Fruit fly (Drosophila melanogaster): ENCODE measurements around the gene Tengl2.

The Tengl2 gene

DNA sequence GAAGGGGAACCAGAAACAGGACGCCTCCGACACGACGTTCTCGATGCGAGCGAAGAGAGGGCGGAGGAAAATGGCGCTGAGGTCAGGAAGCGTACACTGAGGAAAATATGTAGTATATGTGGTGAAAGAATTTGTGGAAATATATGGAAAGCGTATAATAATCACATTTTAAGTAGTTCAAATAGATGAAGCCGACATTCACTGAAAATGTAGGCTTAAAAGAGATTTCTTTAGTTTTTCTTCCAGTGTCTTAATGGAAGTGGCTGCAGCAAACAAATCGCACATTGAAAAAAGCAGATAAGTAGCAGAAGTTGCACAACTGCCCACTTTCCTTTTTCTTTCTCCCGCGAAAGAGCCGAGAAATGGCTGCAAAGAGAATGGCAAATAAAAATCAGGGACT, 10.4 kb upstream of the Tengl2 start:
- TF ChIP-seq CG5204 (GFP tag; optimal IDR thresholded peaks at IDR 0.05) (no peak), cnc (optimal IDR thresholded peaks at IDR 0.05) (no peak), CG11617 (GFP tag; optimal IDR thresholded peaks at IDR 0.05) (no peak), Crg-1 (GFP tag; optimal IDR thresholded peaks at IDR 0.05) (no peak), kay (GFP tag; ENCODE audit: borderline replicate concordance) (no peak), Mnt (GFP tag; optimal IDR thresholded peaks at IDR 0.05) (no peak), ovo (GFP tag; optimal IDR thresholded peaks at IDR 0.05) (no peak), Clk (GFP tag; optimal IDR thresholded peaks at IDR 0.05) (no peak), CG14711 (tag; optimal IDR thresholded peaks at IDR 0.05) (no peak), CG33017 (tag; optimal IDR thresholded peaks at IDR 0.05) (no peak), CG12768 (GFP tag; optimal IDR thresholded peaks at IDR 0.05) (no peak), CG7045 (GFP tag; optimal IDR thresholded peaks at IDR 0.05) (no peak), CG7101 (tag; optimal IDR thresholded peaks at IDR 0.05) (no peak), CG1620 (GFP tag; optimal IDR thresholded peaks at IDR 0.05) (no peak), Hr96 (GFP tag; optimal IDR thresholded peaks at IDR 0.05) (no peak), toe (GFP tag; optimal IDR thresholded peaks at IDR 0.05) (no peak), cic (GFP tag; optimal IDR thresholded peaks at IDR 0.05) (no peak), bab1 (GFP tag; optimal IDR thresholded peaks at IDR 0.05) (no peak), tj (GFP tag; optimal IDR thresholded peaks at IDR 0.05) (no peak), pad (GFP tag; optimal IDR thresholded peaks at IDR 0.05) (no peak)

DNA sequence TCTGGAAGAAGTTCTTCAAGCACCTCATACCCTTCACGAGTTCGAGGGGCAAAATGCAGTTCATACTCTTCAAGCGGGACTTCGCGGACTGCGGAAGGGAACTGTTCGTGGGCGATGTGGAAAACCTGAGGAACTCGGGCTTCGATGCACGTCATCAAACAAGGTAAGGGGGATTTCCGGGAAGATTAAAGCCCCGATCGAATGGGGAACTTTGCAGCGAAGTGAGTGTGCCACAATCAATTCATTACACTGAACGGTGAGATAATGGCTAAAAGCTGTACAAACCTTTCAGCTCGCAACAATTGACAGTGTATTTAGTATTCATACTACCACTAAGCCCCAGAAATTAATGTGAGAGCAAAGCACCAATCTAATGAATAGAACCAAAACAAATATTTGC, 3.6 kb upstream of the Tengl2 start:
- TF ChIP-seq tj (GFP tag; optimal IDR thresholded peaks at IDR 0.05) (no peak), Clk (GFP tag; optimal IDR thresholded peaks at IDR 0.05) (no peak), kay (GFP tag; ENCODE audit: borderline replicate concordance) (no peak), CG11617 (GFP tag; optimal IDR thresholded peaks at IDR 0.05) (no peak), CG7045 (GFP tag; optimal IDR thresholded peaks at IDR 0.05) (no peak)

DNA sequence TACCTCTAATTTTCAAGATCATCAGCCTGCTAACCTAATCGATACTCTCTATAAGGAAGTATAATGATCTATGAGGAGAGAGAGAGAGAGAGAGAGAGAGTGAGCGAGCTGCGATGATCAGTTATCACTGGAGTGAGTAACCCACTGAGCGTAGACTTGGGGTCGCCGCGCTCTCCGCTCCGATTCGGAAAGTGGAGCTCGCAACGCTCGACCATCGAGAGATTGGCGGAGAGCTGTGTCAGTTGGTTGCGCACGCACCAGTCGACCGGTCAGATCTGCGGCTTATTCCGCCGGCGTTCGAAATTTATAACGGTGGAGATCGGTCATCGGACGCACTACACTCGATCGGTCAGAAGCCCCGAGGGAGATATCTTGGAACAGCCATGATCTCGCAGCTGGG, 3.0 kb upstream of the Tengl2 start, which contains the start of gene CG4267:
Gene CG4267, plus strand, starts transcription at position 240 of the 400 bp plus-strand sequence.
- TF ChIP-seq Hr96 (GFP tag; optimal IDR thresholded peaks at IDR 0.05) (no peak), ovo (GFP tag; optimal IDR thresholded peaks at IDR 0.05) (peak; percentile 27), CG14711 (tag; optimal IDR thresholded peaks at IDR 0.05) (no peak), CG1620 (GFP tag; optimal IDR thresholded peaks at IDR 0.05) (no peak), cic (GFP tag; optimal IDR thresholded peaks at IDR 0.05) (no peak), Mnt (GFP tag; optimal IDR thresholded peaks at IDR 0.05) (no peak), CG33017 (tag; optimal IDR thresholded peaks at IDR 0.05) (no peak)

DNA sequence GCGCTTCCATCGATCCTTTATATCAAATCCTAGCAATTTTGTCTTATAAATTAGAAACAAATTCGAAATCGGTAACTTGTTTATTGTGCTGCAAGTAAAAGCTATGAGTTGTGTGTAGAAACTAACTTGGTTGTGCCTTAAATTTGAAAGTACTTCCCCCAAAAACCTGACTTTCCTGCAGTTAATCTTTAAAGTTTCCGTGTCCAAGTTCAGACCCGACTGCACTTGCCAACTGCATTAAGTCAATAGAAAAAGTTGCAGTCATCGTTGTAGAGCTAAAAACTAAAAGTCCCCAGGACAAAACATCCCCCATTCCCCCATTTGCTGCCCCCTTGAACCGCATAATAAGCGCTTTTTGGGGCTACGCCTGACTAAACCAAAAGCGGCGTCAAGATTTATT, 1.3 kb upstream of the Tengl2 start, which contains the start of gene Tengl1:
Gene Tengl1, minus strand, starts transcription at position 101 of the 400 bp plus-strand sequence.
- no peak for TF ChIP-seq CG11617 (GFP tag; optimal IDR thresholded peaks at IDR 0.05)
- no peak for TF ChIP-seq toe (GFP tag; optimal IDR thresholded peaks at IDR 0.05)
- TF ChIP-seq CG33017 (tag; optimal IDR thresholded peaks at IDR 0.05), result no peak
- no peak for TF ChIP-seq Clk (GFP tag; optimal IDR thresholded peaks at IDR 0.05)
- TF ChIP-seq CG12768 (GFP tag; optimal IDR thresholded peaks at IDR 0.05), result no peak
- no peak for TF ChIP-seq CG14711 (tag; optimal IDR thresholded peaks at IDR 0.05)

DNA sequence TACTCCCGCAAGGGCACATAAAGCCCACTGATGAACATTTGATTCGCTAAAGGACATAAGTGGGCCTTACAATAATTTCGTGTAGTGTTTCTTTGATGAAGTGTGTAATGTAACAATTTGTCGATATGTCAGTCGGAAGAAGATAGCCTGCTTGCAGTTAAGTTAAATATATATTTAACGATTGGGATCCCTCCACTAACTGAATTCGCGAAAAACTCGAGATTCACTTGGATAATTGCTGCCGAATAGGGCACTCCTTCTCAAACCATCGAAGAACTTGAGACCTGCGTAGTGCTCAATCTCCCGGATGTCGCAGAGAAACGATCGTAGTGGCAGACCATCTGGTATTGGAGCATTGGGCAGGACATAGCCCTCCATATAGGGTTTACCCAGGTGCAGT, 1.0 kb downstream of the Tengl2 start, which contains the start of gene Tengl3:
Gene Tengl3, minus strand, starts transcription at position 101 of the 400 bp plus-strand sequence.
- TF ChIP-seq CG14711 (tag; optimal IDR thresholded peaks at IDR 0.05) (no peak), ovo (GFP tag; optimal IDR thresholded peaks at IDR 0.05) (no peak), Clk (GFP tag; optimal IDR thresholded peaks at IDR 0.05) (no peak), tj (GFP tag; optimal IDR thresholded peaks at IDR 0.05) (no peak), kay (GFP tag; ENCODE audit: borderline replicate concordance) (no peak), CG11617 (GFP tag; optimal IDR thresholded peaks at IDR 0.05) (no peak), CG5204 (GFP tag; optimal IDR thresholded peaks at IDR 0.05) (no peak), CG7045 (GFP tag; optimal IDR thresholded peaks at IDR 0.05) (no peak), Hr96 (GFP tag; optimal IDR thresholded peaks at IDR 0.05) (no peak), CG7101 (tag; optimal IDR thresholded peaks at IDR 0.05) (no peak), Mnt (GFP tag; optimal IDR thresholded peaks at IDR 0.05) (no peak), cic (GFP tag; optimal IDR thresholded peaks at IDR 0.05) (no peak), cnc (optimal IDR thresholded peaks at IDR 0.05) (no peak)

DNA sequence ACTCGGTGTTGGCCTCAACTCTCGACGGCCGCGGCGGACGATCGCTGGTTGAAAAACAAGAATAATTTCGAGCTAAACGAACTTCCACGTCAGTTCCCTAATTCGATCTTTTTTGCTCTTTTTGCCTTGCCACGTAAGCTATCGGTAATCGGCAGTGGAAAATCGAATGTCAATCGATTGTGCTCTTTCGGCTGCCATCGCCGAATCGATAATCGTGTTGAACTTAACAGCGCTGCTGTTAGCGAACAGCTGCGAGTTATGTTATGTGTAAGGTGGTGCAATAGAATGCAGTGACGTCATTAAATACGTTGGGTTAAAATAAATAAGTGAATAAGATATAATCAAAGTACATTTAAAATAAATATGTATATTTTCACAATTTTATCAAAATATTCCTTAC, 2.5 kb downstream of the Tengl2 start, which contains the start of gene Sec24CD:
Gene Sec24CD, minus strand, starts transcription at position 123 of the 400 bp plus-strand sequence.
- TF ChIP-seq CG33017 (tag; optimal IDR thresholded peaks at IDR 0.05) (no peak), Clk (GFP tag; optimal IDR thresholded peaks at IDR 0.05) (no peak), CG7045 (GFP tag; optimal IDR thresholded peaks at IDR 0.05) (no peak), Mnt (GFP tag; optimal IDR thresholded peaks at IDR 0.05) (peak; percentile 33), toe (GFP tag; optimal IDR thresholded peaks at IDR 0.05) (no peak), CG11617 (GFP tag; optimal IDR thresholded peaks at IDR 0.05) (no peak), Crg-1 (GFP tag; optimal IDR thresholded peaks at IDR 0.05) (no peak), ovo (GFP tag; optimal IDR thresholded peaks at IDR 0.05) (no peak), kay (GFP tag; ENCODE audit: borderline replicate concordance) (peak; percentile 97), CG5204 (GFP tag; optimal IDR thresholded peaks at IDR 0.05) (no peak), CG1620 (GFP tag; optimal IDR thresholded peaks at IDR 0.05) (no peak), CG7101 (tag; optimal IDR thresholded peaks at IDR 0.05) (peak; percentile 30), cic (GFP tag; optimal IDR thresholded peaks at IDR 0.05) (peak; percentile 69), bab1 (GFP tag; optimal IDR thresholded peaks at IDR 0.05) (peak; percentile 69), cnc (optimal IDR thresholded peaks at IDR 0.05) (no peak), Hr96 (GFP tag; optimal IDR thresholded peaks at IDR 0.05) (no peak), pad (GFP tag; optimal IDR thresholded peaks at IDR 0.05) (no peak), CG12768 (GFP tag; optimal IDR thresholded peaks at IDR 0.05) (peak; percentile 39), CG14711 (tag; optimal IDR thresholded peaks at IDR 0.05) (no peak), tj (GFP tag; optimal IDR thresholded peaks at IDR 0.05) (peak; percentile 22)
